Comparison of ENCODE assay signal across 5 fruit fly cellular contexts in the genomic region with DNA sequence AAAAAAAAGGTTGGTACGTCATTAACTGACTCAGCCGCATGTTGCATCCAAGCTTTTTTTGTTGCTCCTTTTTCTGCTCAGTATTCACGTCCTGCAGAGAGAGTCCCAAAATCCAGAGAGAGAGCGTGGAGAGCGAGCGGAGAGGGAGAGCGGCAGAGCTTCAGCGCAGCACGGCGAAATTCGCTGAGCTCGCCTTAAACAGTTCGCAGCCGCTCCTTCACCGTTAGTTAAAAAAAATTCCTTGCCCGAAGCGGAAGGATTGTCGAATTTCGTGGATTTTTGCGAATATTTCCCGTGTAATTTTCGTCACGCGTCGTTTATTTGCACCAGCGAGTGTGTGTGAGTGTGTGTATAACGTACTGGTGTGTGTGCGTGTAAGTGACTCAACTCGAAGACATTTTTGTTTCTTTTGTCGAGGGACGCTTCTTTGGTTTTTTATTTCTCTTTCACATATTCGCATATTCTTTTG.
TF ChIP-seq lines count a peak whose summit lies in the region.

No protein-coding gene starts in this region.

- no peak for TF ChIP-seq CTCF in whole organism, embryonic (GFP tag; optimal IDR thresholded peaks at IDR 0.05; lab: Kevin White, UChicago)

TF ChIP-seq in whole organism, adult, 20 proteins besides CTCF, POLR2A, EP300 and RAD21:
- TF ChIP-seq CG12768 (GFP tag; optimal IDR thresholded peaks at IDR 0.05; lab: Kevin White, UChicago) (peak; percentile 25), cnc (optimal IDR thresholded peaks at IDR 0.05; lab: Kevin White, UChicago) (no peak), bab1 (GFP tag; optimal IDR thresholded peaks at IDR 0.05; lab: Kevin White, UChicago) (no peak), Crg-1 (GFP tag; optimal IDR thresholded peaks at IDR 0.05; lab: Kevin White, UChicago) (no peak), ovo (GFP tag; optimal IDR thresholded peaks at IDR 0.05; lab: Kevin White, UChicago) (no peak), kay (GFP tag; lab: Kevin White, UChicago; ENCODE audit: borderline replicate concordance) (no peak), Mnt (GFP tag; optimal IDR thresholded peaks at IDR 0.05; lab: Kevin White, UChicago) (no peak), Hr96 (GFP tag; optimal IDR thresholded peaks at IDR 0.05; lab: Kevin White, UChicago) (no peak), Clk (GFP tag; optimal IDR thresholded peaks at IDR 0.05; lab: Kevin White, UChicago) (no peak), cic (GFP tag; optimal IDR thresholded peaks at IDR 0.05; lab: Kevin White, UChicago) (no peak), CG14711 (tag; optimal IDR thresholded peaks at IDR 0.05; lab: Kevin White, UChicago) (no peak), pad (GFP tag; optimal IDR thresholded peaks at IDR 0.05; lab: Kevin White, UChicago) (no peak), CG1620 (GFP tag; optimal IDR thresholded peaks at IDR 0.05; lab: Kevin White, UChicago) (no peak), tj (GFP tag; optimal IDR thresholded peaks at IDR 0.05; lab: Kevin White, UChicago) (peak; percentile 54)

TF ChIP-seq in whole organism, embryonic, 481 proteins besides CTCF, POLR2A, EP300 and RAD21 (continues in another document):
- TF ChIP-seq nom (GFP tag; optimal IDR thresholded peaks at IDR 0.05; lab: Kevin White, UChicago) (peak; percentile 37), sqz (GFP tag; optimal IDR thresholded peaks at IDR 0.05; lab: Kevin White, UChicago) (peak; percentile 65), Drgx (GFP tag; IDR thresholded peaks at IDR 0.05; lab: Robert Waterston, UW) (0 out of 2 replicates have a peak, but pooled peaks have one; percentile 16), CG32767 (GFP tag; IDR thresholded peaks at IDR 0.05; lab: Robert Waterston, UW) (no peak), CG9932 (GFP tag; IDR thresholded peaks at IDR 0.05; lab: Robert Waterston, UW) (0 out of 2 replicates have a peak, but pooled peaks have one; percentile 8), CG10209 (GFP tag; optimal IDR thresholded peaks at IDR 0.05; lab: Kevin White, UChicago) (no peak), peb (GFP tag; IDR thresholded peaks at IDR 0.05; lab: Robert Waterston, UW) (no peak), Trl (optimal IDR thresholded peaks at IDR 0.05; lab: Kevin White, UChicago) (peak; percentile 80 to 83), Trl (GFP tag; optimal IDR thresholded peaks at IDR 0.05; lab: Kevin White, UChicago) (peak; percentile 5), mld (GFP tag; IDR thresholded peaks at IDR 0.05; lab: Robert Waterston, UW; ENCODE audit: partially characterized antibody) (no peak), CG31224 (GFP tag; IDR thresholded peaks at IDR 0.05; lab: Robert Waterston, UW) (0 out of 2 replicates have a peak, but pooled peaks have one; percentile 6), CG10321 (GFP tag; IDR thresholded peaks at IDR 0.05; lab: Robert Waterston, UW) (no peak), chinmo (GFP tag; IDR thresholded peaks at IDR 0.05; lab: Robert Waterston, UW; ENCODE audit: partially characterized antibody) (no peak), NfI (GFP tag; optimal IDR thresholded peaks at IDR 0.05; lab: Kevin White, UChicago) (no peak), Awh (GFP tag; IDR thresholded peaks at IDR 0.05; lab: Robert Waterston, UW) (no peak), chm (GFP tag; IDR thresholded peaks at IDR 0.05; lab: Robert Waterston, UW) (0 out of 2 replicates have a peak, but pooled peaks have one; percentile 29), HmgD (GFP tag; optimal IDR thresholded peaks at IDR 0.05; lab: Kevin White, UChicago) (no peak)

TF ChIP-seq in whole organism, prepupa, 60 proteins besides CTCF, POLR2A, EP300 and RAD21 (continues in another document):
- no peak for TF ChIP-seq cyc (GFP tag; optimal IDR thresholded peaks at IDR 0.05; lab: Kevin White, UChicago)
- no peak for TF ChIP-seq Lpt (GFP tag; optimal IDR thresholded peaks at IDR 0.05; lab: Kevin White, UChicago)
- TF ChIP-seq Sox14 (GFP tag; optimal IDR thresholded peaks at IDR 0.05; lab: Kevin White, UChicago), result no peak
- TF ChIP-seq CG6792 (GFP tag; optimal IDR thresholded peaks at IDR 0.05; lab: Kevin White, UChicago), result no peak
- TF ChIP-seq net (GFP tag; optimal IDR thresholded peaks at IDR 0.05; lab: Kevin White, UChicago), result peak; percentile 21
- no peak for TF ChIP-seq Hr4 (GFP tag; optimal IDR thresholded peaks at IDR 0.05; lab: Kevin White, UChicago)
- peak; percentile 28 for TF ChIP-seq dsx (GFP tag; optimal IDR thresholded peaks at IDR 0.05; lab: Kevin White, UChicago; ENCODE audit: poor library complexity, severe bottlenecking)
- no peak for TF ChIP-seq eg (GFP tag; IDR thresholded peaks at IDR 0.05; lab: Robert Waterston, UW)
- TF ChIP-seq Eip75B (GFP tag; optimal IDR thresholded peaks at IDR 0.05; lab: Kevin White, UChicago), result no peak
- peak; percentile 65 for TF ChIP-seq CG6854 (GFP tag; optimal IDR thresholded peaks at IDR 0.05; lab: Kevin White, UChicago)
- peak; percentile 8 for TF ChIP-seq CG6276 (GFP tag; optimal IDR thresholded peaks at IDR 0.05; lab: Kevin White, UChicago)
- no peak for TF ChIP-seq CG8632 (GFP tag; optimal IDR thresholded peaks at IDR 0.05; lab: Kevin White, UChicago)
- TF ChIP-seq ss (GFP tag; optimal IDR thresholded peaks at IDR 0.05; lab: Kevin White, UChicago), result peak; percentile 51 to 54
- TF ChIP-seq CG6808 (GFP tag; optimal IDR thresholded peaks at IDR 0.05; lab: Kevin White, UChicago), result peak; percentile 57
- no peak for TF ChIP-seq CG11762 (GFP tag; optimal IDR thresholded peaks at IDR 0.05; lab: Kevin White, UChicago; ENCODE audit: insufficient read depth)
- TF ChIP-seq CG15336 (GFP tag; IDR thresholded peaks at IDR 0.05; lab: Robert Waterston, UW), result peak; percentile 45; the same call in 1 of the 2 replicates
- TF ChIP-seq Sox15 (GFP tag; optimal IDR thresholded peaks at IDR 0.05; lab: Kevin White, UChicago), result no peak
- no peak for TF ChIP-seq lz (GFP tag; optimal IDR thresholded peaks at IDR 0.05; lab: Kevin White, UChicago)
- no peak for TF ChIP-seq Sox102F (GFP tag; optimal IDR thresholded peaks at IDR 0.05; lab: Kevin White, UChicago)

TF ChIP-seq in whole organism, pupa, 21 proteins besides CTCF, POLR2A, EP300 and RAD21:
- TF ChIP-seq Ets98B (GFP tag; IDR thresholded peaks at IDR 0.05; lab: Robert Waterston, UW), result no peak
- TF ChIP-seq CG14655 (GFP tag; optimal IDR thresholded peaks at IDR 0.05; lab: Kevin White, UChicago), result peak; percentile 40
- no peak; the same call in 2 of the 3 replicates for TF ChIP-seq fd96Ca (GFP tag; IDR thresholded peaks at IDR 0.05; lab: Robert Waterston, UW)
- TF ChIP-seq Pif1A (GFP tag; optimal IDR thresholded peaks at IDR 0.05; lab: Kevin White, UChicago), result no peak
- TF ChIP-seq CG4496 (GFP tag; IDR thresholded peaks at IDR 0.05; lab: Robert Waterston, UW), result peak; percentile 83
- TF ChIP-seq Snoo (tag; optimal IDR thresholded peaks at IDR 0.05; lab: Kevin White, UChicago), result no peak
- TF ChIP-seq CG12605 (GFP tag; IDR thresholded peaks at IDR 0.05; lab: Robert Waterston, UW), result no peak; the same call in 1 of the 2 replicates
- 0 out of 2 replicates have a peak, but pooled peaks have one; percentile 18 for TF ChIP-seq rn (GFP tag; IDR thresholded peaks at IDR 0.05; lab: Robert Waterston, UW)
- TF ChIP-seq D1 (tag; optimal IDR thresholded peaks at IDR 0.05; lab: Kevin White, UChicago), result no peak
- no peak for TF ChIP-seq CG9948 (tag; optimal IDR thresholded peaks at IDR 0.05; lab: Kevin White, UChicago)
- peak; percentile 24 for TF ChIP-seq CG34367 (tag; optimal IDR thresholded peaks at IDR 0.05; lab: Kevin White, UChicago)
- TF ChIP-seq CG13204 (GFP tag; optimal IDR thresholded peaks at IDR 0.05; lab: Kevin White, UChicago), result peak; percentile 60
- TF ChIP-seq CG8301 (tag; optimal IDR thresholded peaks at IDR 0.05; lab: Kevin White, UChicago), result no peak
- no peak for TF ChIP-seq CG15710 (tag; optimal IDR thresholded peaks at IDR 0.05; lab: Kevin White, UChicago)
- no peak for TF ChIP-seq CG8159 (tag; optimal IDR thresholded peaks at IDR 0.05; lab: Kevin White, UChicago)
- peak; percentile 19 for TF ChIP-seq EcR (GFP tag; optimal IDR thresholded peaks at IDR 0.05; lab: Kevin White, UChicago)
- TF ChIP-seq gl (tag; optimal IDR thresholded peaks at IDR 0.05; lab: Kevin White, UChicago), result peak; percentile 46
- peak; percentile 14 for TF ChIP-seq Pif1B (GFP tag; optimal IDR thresholded peaks at IDR 0.05; lab: Kevin White, UChicago)
- no peak for TF ChIP-seq CG10348 (GFP tag; IDR thresholded peaks at IDR 0.05; lab: Robert Waterston, UW)
- no peak for TF ChIP-seq CG17806 (tag; optimal IDR thresholded peaks at IDR 0.05; lab: Kevin White, UChicago)
- TF ChIP-seq CG32121 (GFP tag; IDR thresholded peaks at IDR 0.05; lab: Robert Waterston, UW), result no peak

TF ChIP-seq in whole organism, wandering third instar larva, 38 proteins besides CTCF, POLR2A, EP300 and RAD21 (continues in another document):
- TF ChIP-seq pan (optimal IDR thresholded peaks at IDR 0.05; lab: Kevin White, UChicago) (no peak), dmrt93B (GFP tag; optimal IDR thresholded peaks at IDR 0.05; lab: Kevin White, UChicago) (no peak), GATAd (GFP tag; optimal IDR thresholded peaks at IDR 0.05; lab: Kevin White, UChicago) (no peak), rgr (GFP tag; optimal IDR thresholded peaks at IDR 0.05; lab: Kevin White, UChicago) (no peak), sage (GFP tag; optimal IDR thresholded peaks at IDR 0.05; lab: Kevin White, UChicago) (no peak), sv (GFP tag; optimal IDR thresholded peaks at IDR 0.05; lab: Kevin White, UChicago) (no peak), Hr78 (GFP tag; optimal IDR thresholded peaks at IDR 0.05; lab: Kevin White, UChicago) (no peak), Hr83 (GFP tag; optimal IDR thresholded peaks at IDR 0.05; lab: Kevin White, UChicago; ENCODE audit: poor library complexity, severe bottlenecking) (peak; percentile 42), psq (GFP tag; optimal IDR thresholded peaks at IDR 0.05; lab: Kevin White, UChicago) (no peak), Dif (GFP tag; optimal IDR thresholded peaks at IDR 0.05; lab: Kevin White, UChicago; ENCODE audit: partially characterized antibody) (peak; percentile 85), tai (GFP tag; optimal IDR thresholded peaks at IDR 0.05; lab: Kevin White, UChicago) (no peak), N (GFP tag; optimal IDR thresholded peaks at IDR 0.05; lab: Kevin White, UChicago) (no peak), CrebA (GFP tag; optimal IDR thresholded peaks at IDR 0.05; lab: Kevin White, UChicago; ENCODE audit: borderline replicate concordance) (no peak), Hnf4 (GFP tag; optimal IDR thresholded peaks at IDR 0.05; lab: Kevin White, UChicago) (no peak), Abd-B (GFP tag; optimal IDR thresholded peaks at IDR 0.05; lab: Kevin White, UChicago) (no peak), Mio (GFP tag; optimal IDR thresholded peaks at IDR 0.05; lab: Kevin White, UChicago) (no peak), dl (GFP tag; optimal IDR thresholded peaks at IDR 0.05; lab: Kevin White, UChicago; ENCODE audit: insufficient read depth in 1 of 2, partially characterized antibody in 2 of 2) (peak; percentile 67 to 89), CG9705 (GFP tag; optimal IDR thresholded peaks at IDR 0.05; lab: Kevin White, UChicago) (no peak), lola (GFP tag; optimal IDR thresholded peaks at IDR 0.05; lab: Kevin White, UChicago) (no peak), usp (GFP tag; optimal IDR thresholded peaks at IDR 0.05; lab: Kevin White, UChicago) (no peak), Myc (optimal IDR thresholded peaks at IDR 0.05; lab: Kevin White, UChicago) (no peak), foxo (GFP tag; optimal IDR thresholded peaks at IDR 0.05; lab: Kevin White, UChicago) (no peak), fru (GFP tag; optimal IDR thresholded peaks at IDR 0.05; lab: Kevin White, UChicago) (no peak)
